Worm (Caenorhabditis elegans) whole organism, midembryonic: Measurements from ENCODE around the gene sri-4.

Source experiments
- T22C8.4 ChIP-seq: fragments of 200-800 bp; sonication (Bioruptor generic); IDR thresholded peaks from 2 replicates; pipeline ENCODE4 v1.3.6; 2022; ENCODE audit warnings: missing genetic modification characterization, missing compliant biosample characterization
- klf-2 ChIP-seq: fragments of 200-800 bp; sonication (Bioruptor generic); conservative IDR thresholded peaks from 2 replicates; pipeline ENCODE4 v1.3.6; 2022; ENCODE audit warnings: missing genetic modification reagents, missing genetic modification characterization, missing compliant biosample characterization
- tab-1 ChIP-seq: fragments of 200-800 bp; sonication (Bioruptor generic); IDR thresholded peaks from 2 replicates; pipeline ENCODE4 v1.3.6; 2022; ENCODE audit warnings: missing genetic modification characterization, missing compliant biosample characterization
- ztf-23 ChIP-seq: fragments of 200-800 bp; sonication (Bioruptor generic); IDR thresholded peaks from 2 replicates; pipeline ENCODE4 v1.3.6; 2022; ENCODE audit warnings: missing genetic modification reagents, missing genetic modification characterization, missing compliant biosample characterization

ce11 chrV:752679-753333, 4.7 kb downstream of the sri-4 start, which contains the start of the genes str-262 and srp-1:
- no peak for TF ChIP-seq tab-1
- TF ChIP-seq klf-2 (GFP tag; lab: Robert Waterston, UW) = no peak
- no peak for TF ChIP-seq ztf-23
- TF ChIP-seq T22C8.4 (GFP tag; lab: Robert Waterston, UW) = no peak
